Fruit fly (Drosophila melanogaster) Kc167 (cell line): ENCODE data around the gene CG14915.

Experiments
- Sin3A ChIP-seq: fragments of >200 bp; optimal IDR thresholded peaks from 2 replicates; lab custom pipeline; 2018; ENCODE audit warnings: missing external identifiers
- insv ChIP-seq: fragments of >200 bp; optimal IDR thresholded peaks from 3 replicates; lab custom pipeline; 2018; ENCODE audit warnings: missing external identifiers

DNA sequence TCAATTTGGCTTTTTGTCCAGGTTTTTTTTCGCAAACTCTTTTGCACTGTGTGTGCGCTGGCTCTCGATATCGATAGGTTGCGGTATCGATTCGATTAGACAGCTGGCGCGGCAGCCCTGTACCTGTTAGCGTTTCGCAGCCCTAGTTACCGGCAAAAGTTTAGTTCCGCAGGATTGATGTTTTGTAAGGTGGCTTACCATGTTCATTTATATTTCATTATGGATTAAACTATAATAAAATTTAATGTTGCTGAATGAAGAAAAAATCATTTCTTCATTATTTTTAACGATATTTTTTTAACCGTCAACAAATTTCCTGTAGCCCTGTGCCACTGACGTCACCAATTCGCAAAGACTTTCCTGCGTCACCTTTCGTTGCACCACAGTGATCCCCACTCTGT is 35.7 kb downstream of the CG14915 start, which contains the start of gene Reps:
- TF ChIP-seq insv (lab: Kevin White, UChicago) (no peak), Sin3A (lab: Kevin White, UChicago) (no peak)
